Worm (Caenorhabditis elegans) whole organism, midembryonic: Measurements from ENCODE around the gene spe-41.

Source experiments
- T22C8.4 ChIP-seq: fragments of 200-800 bp; sonication (Bioruptor generic); IDR thresholded peaks from 2 replicates; pipeline ENCODE4 v1.3.6; 2022; ENCODE audit warnings: missing genetic modification characterization, missing compliant biosample characterization
- cog-1 ChIP-seq: sonication (generic microtip); optimal IDR thresholded peaks from 2 replicates; lab custom pipeline; 2016; ENCODE audit warnings: missing genetic modification characterization, missing compliant biosample characterization
- flt-1 ChIP-seq: fragments of 200-800 bp; sonication (Bioruptor generic); IDR thresholded peaks from 2 replicates; pipeline ENCODE4 v1.3.6; 2022; ENCODE audit warnings: missing genetic modification characterization, missing compliant biosample characterization
- klf-2 ChIP-seq: fragments of 200-800 bp; sonication (Bioruptor generic); conservative IDR thresholded peaks from 2 replicates; pipeline ENCODE4 v1.3.6; 2022; ENCODE audit warnings: missing genetic modification reagents, missing genetic modification characterization, missing compliant biosample characterization
- med-1 ChIP-seq: sonication (generic microtip); optimal IDR thresholded peaks from 2 replicates; lab custom pipeline; 2017; ENCODE audit warnings: missing genetic modification characterization, mild to moderate bottlenecking, missing compliant biosample characterization, antibody characterized with exemption, missing genetic modification reagents; ENCODE audit not compliant: insufficient read depth
- ref-1 ChIP-seq: fragments of 200-800 bp; sonication (Bioruptor generic); conservative IDR thresholded peaks from 2 replicates; pipeline ENCODE4 v1.3.6; 2022; ENCODE audit warnings: missing genetic modification reagents, missing genetic modification characterization, missing compliant biosample characterization
- tab-1 ChIP-seq: fragments of 200-800 bp; sonication (Bioruptor generic); IDR thresholded peaks from 2 replicates; pipeline ENCODE4 v1.3.6; 2022; ENCODE audit warnings: missing genetic modification characterization, missing compliant biosample characterization
- ztf-23 ChIP-seq: fragments of 200-800 bp; sonication (Bioruptor generic); IDR thresholded peaks from 2 replicates; pipeline ENCODE4 v1.3.6; 2022; ENCODE audit warnings: missing genetic modification reagents, missing genetic modification characterization, missing compliant biosample characterization
- ztf-29 ChIP-seq: fragments of 200-800 bp; sonication (Bioruptor generic); IDR thresholded peaks from 2 replicates; pipeline ENCODE4 v1.3.6; 2022; ENCODE audit warnings: missing genetic modification reagents, missing genetic modification characterization, missing compliant biosample characterization

Gene spe-41

DNA sequence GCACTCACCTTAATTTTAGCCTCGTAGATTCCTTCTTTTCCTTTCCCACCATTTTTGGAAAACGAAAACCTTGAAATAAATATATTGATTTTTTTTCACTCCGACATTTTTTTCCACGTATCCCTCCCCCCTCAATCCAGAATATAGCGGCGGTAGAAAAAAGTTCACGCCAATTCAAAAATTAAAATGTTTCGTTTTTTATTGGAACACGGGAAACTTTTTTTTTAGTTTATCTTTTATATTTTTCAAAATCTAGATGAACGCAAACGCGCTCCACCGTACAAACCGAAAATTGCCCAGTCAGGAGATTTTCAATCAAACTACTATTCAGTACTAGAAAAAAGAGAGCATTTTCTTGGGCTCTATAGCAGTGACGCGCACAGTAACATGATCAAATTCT is at the start of gene spe-41:
Gene spe-41, minus strand, starts transcription at position 72 of the 400 bp plus-strand sequence.
- TF ChIP-seq cog-1 (no peak), T22C8.4 (no peak), flt-1 (GFP tag; lab: Robert Waterston, UW) (no peak), ztf-23 (no peak), ztf-29 (GFP tag; lab: Robert Waterston, UW) (no peak), tab-1 (GFP tag; lab: Robert Waterston, UW) (no peak), klf-2 (no peak)

DNA sequence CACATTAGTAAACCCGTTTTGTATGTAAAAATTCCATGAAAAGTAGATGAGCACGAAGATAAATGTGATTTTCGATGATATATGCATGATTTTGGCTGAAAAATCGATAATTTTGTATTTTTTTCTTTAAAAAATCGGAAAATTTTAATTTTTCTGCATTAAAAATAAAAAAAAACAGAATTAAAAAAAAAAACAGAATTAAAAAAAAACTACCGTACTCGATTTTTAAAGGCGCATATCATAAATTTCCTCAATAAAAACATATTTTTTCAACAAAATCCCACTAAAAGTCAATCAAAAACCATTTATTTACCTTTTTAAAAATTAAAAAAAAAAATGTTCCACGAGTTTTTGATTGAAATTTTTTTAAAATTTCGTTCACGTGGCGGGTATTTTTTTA is 49.1 kb upstream of the spe-41 start, which contains the start of gene gly-14:
Gene gly-14, minus strand, starts transcription at position 101 of the 400 bp plus-strand sequence.
- no peak for TF ChIP-seq med-1 (GFP tag; lab: Kevin White, UChicago)
- TF ChIP-seq flt-1 (GFP tag; lab: Robert Waterston, UW), result no peak

DNA sequence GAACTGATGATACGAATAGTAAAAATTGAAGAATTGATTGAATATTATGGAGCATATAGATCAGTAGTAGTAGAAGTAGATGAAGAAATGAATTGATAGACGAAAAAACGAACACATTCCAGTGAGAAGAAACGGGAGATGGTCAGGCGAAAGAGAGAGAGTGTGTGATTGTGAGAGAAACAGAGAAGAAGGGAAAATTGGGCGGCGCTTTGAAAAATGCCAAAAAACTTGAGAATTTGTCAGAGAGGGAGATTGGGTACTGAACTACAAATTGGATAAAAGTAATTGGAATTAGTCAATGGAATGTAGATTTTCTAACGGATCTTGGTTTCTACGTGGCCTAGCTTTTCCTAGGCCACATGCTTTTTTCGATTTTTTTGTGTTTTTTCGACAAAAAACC is 44.2 kb upstream of the spe-41 start, which contains the start of gene C34C12.7:
Gene C34C12.7, minus strand, starts transcription at position 118 of the 400 bp plus-strand sequence.
- no peak for TF ChIP-seq med-1 (GFP tag; lab: Kevin White, UChicago)
- TF ChIP-seq flt-1 (GFP tag; lab: Robert Waterston, UW), result no peak
- no peak for TF ChIP-seq ref-1
- no peak for TF ChIP-seq T22C8.4

DNA sequence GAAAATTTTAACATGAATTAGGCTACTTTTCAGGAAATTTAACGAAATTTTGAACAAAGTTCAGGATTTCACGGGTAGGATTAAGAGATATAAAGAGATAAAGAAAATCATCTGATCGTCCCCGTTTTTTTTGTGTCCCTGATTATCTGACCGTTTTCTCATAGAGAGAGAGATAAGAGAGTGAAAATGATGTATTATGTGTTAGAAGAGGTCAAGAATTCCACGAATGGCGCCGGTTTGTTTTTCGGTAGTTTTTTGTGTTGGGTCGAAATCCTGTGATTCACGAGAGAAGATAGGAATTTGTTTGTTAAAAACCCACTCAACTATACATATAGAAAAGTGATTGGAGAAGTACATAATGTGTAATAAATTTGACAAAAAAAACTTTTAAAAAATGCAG is 43.1 kb upstream of the spe-41 start:
- TF ChIP-seq cog-1 (no peak), flt-1 (GFP tag; lab: Robert Waterston, UW) (no peak), tab-1 (GFP tag; lab: Robert Waterston, UW) (no peak), med-1 (GFP tag; lab: Kevin White, UChicago) (no peak), T22C8.4 (no peak), ref-1 (no peak), ztf-29 (GFP tag; lab: Robert Waterston, UW) (no peak), klf-2 (no peak), ztf-23 (no peak)

DNA sequence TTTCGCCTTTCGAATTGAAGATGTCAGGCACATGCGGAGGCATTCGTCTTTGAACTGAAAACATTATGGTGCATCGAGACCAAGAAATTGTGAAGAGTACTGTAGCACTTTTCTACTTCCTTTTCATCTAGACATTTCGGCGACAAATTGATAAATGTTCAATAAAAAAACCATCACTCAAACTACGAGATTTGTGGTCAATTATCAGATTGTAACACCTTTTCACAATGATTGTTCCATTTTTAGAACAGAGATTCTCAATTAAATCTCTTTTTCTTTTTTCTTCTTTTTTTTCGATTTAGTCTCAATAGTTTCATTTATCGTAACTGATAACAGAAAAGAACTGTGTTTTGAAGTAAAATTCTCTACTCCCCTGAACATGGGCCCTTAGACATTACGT is 42.0 kb upstream of the spe-41 start:
- TF ChIP-seq ref-1 (no peak), klf-2 (no peak), ztf-29 (GFP tag; lab: Robert Waterston, UW) (no peak), cog-1 (no peak), flt-1 (GFP tag; lab: Robert Waterston, UW) (no peak), ztf-23 (no peak)

DNA sequence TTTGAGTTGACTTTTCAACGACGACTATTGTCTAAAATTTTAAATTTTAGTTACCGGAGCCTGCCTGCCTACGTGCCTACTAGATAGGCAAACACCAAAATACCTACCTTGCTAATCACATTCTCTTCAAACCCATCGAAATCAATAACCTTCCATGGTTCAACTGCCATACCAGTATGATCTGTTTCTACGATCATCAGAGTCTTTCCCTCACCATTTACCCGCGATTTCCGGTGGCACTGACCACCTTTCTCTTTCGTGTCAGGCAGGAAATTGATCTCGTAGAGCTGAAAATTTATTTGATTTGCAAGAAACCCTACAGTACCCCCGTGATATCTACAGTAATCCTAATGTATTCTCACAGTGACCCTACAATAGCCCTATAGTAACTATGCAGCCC is 41.0 kb upstream of the spe-41 start:
- TF ChIP-seq T22C8.4 (no peak), ref-1 (no peak), ztf-29 (GFP tag; lab: Robert Waterston, UW) (no peak), klf-2 (no peak), cog-1 (no peak), flt-1 (GFP tag; lab: Robert Waterston, UW) (no peak), tab-1 (GFP tag; lab: Robert Waterston, UW) (no peak)

DNA sequence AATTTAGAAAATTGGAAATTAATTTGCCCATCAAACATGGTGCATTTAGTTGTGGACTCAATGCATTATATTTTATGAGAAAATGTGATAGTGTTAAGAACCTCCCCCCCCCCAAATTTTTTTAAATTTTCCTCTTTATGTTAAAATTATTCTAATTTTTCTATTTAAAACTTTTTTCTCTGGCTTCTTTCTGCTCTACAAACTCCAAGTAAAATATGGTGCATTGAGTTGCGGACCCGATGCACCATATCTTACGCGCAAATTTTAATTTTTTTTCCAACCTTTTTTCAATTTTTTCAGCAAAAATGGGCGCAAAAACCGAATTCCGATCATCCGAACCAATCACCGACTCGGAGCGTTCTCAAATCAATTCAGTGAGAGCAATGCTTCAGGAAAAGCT is 38.3 kb upstream of the spe-41 start, which contains the start of gene C34C12.6:
Gene C34C12.6, plus strand, starts transcription at position 301 of the 400 bp plus-strand sequence.
- TF ChIP-seq tab-1 (GFP tag; lab: Robert Waterston, UW) (no peak), cog-1 (no peak), med-1 (GFP tag; lab: Kevin White, UChicago) (no peak), flt-1 (GFP tag; lab: Robert Waterston, UW) (no peak), ztf-29 (GFP tag; lab: Robert Waterston, UW) (no peak), ref-1 (no peak), T22C8.4 (no peak), klf-2 (no peak), ztf-23 (no peak)

DNA sequence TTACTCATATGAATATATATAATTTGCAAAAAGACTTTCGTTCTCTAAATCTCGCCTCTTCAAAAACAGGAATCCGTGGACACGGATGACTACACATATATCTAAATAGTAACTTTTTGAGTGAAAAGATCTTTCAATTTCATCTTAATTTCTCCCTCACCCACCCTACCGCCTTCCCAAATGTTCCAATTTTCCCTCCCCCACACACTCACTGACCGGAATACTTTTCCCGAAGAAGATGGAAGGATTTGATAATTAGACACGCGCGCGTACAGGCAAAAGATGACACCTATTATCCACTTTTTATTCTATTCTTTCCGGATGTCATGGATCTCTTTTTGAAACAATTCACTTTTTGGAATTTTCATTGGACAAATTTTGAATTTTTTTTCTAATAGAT is 36.9 kb upstream of the spe-41 start:
- TF ChIP-seq T22C8.4 (no peak), klf-2 (no peak), flt-1 (GFP tag; lab: Robert Waterston, UW) (no peak), ztf-23 (no peak), ztf-29 (GFP tag; lab: Robert Waterston, UW) (no peak), ref-1 (no peak), cog-1 (no peak), tab-1 (GFP tag; lab: Robert Waterston, UW) (no peak), med-1 (GFP tag; lab: Kevin White, UChicago) (no peak)

DNA sequence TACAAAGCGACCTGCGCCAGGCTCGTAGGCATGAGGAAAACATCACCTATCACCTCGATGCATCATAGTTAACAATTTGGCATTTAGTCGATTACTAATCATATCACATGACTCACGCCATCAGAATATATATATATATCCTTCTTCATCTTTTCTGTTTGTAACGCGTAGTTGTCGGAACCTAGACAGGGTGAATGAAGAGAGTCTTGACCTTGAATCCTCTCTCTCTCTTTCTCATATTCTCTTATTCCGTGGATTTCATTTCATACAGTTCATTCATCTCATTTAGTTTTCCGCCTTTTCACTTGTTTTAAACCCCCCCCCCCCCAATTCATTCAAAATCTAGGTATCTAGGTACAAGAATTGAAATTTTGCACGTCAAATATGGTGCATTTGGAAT is 36.2 kb upstream of the spe-41 start:
- TF ChIP-seq ztf-23, result no peak

DNA sequence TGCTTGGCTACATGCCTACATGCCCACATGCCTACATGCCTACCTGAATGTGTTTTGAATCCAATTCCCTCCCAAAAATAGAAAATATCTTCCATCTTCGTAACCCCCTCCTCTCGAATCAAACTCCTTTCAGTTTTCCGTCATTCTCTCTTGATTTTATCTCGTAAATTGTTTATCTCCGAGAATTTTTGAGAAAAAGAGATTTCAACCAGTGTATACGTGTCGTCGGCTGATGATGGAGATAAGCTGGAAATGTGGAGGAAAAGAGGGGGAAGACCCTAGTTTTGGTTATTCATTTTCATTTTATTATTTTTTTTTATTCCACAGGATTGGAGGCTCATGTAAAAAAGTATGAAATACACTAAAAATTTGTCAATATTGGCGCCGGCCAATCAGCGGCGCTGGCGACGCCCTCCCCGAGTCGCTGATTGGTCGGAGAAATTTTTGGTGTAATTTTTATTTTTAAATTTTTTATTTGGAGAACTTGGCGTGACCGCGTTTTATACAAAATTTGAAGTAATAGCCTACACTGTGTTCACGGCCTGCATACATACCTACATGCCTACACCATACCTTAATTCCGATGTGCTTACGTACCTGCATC is 34.9 kb upstream of the spe-41 start:
- no peak for TF ChIP-seq cog-1
- no peak for TF ChIP-seq ztf-23
- no peak for TF ChIP-seq flt-1 (GFP tag; lab: Robert Waterston, UW)
- no peak for TF ChIP-seq ref-1
- no peak for TF ChIP-seq klf-2
- no peak for TF ChIP-seq med-1 (GFP tag; lab: Kevin White, UChicago)
- no peak for TF ChIP-seq T22C8.4
- TF ChIP-seq ztf-29 (GFP tag; lab: Robert Waterston, UW), result no peak
- TF ChIP-seq tab-1 (GFP tag; lab: Robert Waterston, UW), result no peak

DNA sequence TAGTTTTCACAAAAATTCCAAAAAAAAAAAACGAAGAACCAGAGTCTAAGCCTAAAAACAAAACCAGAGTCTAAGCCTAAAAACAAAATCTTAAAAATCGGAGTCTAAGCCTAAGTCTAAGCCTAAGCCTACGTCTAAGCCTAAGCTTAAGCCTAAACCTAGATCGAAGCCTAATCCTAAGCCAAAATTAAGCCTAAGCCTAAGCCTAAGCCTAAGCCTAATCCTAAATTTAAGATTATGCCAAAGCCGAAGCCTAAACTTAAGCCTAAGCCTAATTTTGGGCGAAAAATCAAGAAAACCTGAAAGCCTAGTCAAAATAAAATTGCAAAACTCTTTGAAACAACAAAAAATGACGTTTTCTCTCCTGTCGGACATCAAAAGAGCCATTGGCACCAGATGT is 33.4 kb upstream of the spe-41 start:
- TF ChIP-seq ztf-29 (GFP tag; lab: Robert Waterston, UW) (no peak), flt-1 (GFP tag; lab: Robert Waterston, UW) (no peak), tab-1 (GFP tag; lab: Robert Waterston, UW) (no peak), cog-1 (no peak), ref-1 (no peak), med-1 (GFP tag; lab: Kevin White, UChicago) (no peak), klf-2 (no peak), ztf-23 (no peak), T22C8.4 (no peak)
